Fruit fly (Drosophila melanogaster) whole organism, embryonic: Measurements from ENCODE around the gene Klp67A.
A peak's percentile ranks its signal among the peaks of the same experiment; 100 is the strongest.

Source experiments
- Atf-2 ChIP-seq: fragments of 200-800 bp; sonication (Bioruptor generic); optimal IDR thresholded peaks from 2 replicates; lab custom pipeline; 2016; ENCODE audit warnings: missing biosample characterization, missing genetic modification characterization
- BtbVII ChIP-seq: fragments of 200-800 bp; sonication (Bioruptor generic); optimal IDR thresholded peaks from 3 replicates; lab custom pipeline; 2017; ENCODE audit warnings: missing biosample characterization, mild to moderate bottlenecking, missing genetic modification characterization
- C15 ChIP-seq: fragments of 200-800 bp; sonication (Bioruptor generic); IDR thresholded peaks from 3 replicates; pipeline ENCODE4 v1.3.6; 2022; ENCODE audit warnings: missing biosample characterization, missing genetic modification characterization
- CG10274 ChIP-seq: fragments of 200-800 bp; sonication (Bioruptor generic); optimal IDR thresholded peaks from 3 replicates; lab custom pipeline; 2017; ENCODE audit warnings: missing biosample characterization, mild to moderate bottlenecking, missing genetic modification characterization
- CG10654 ChIP-seq: fragments of 200-800 bp; sonication (Bioruptor generic); optimal IDR thresholded peaks from 2 replicates; lab custom pipeline; 2016; ENCODE audit warnings: missing biosample characterization, missing genetic modification characterization
- CG14050 ChIP-seq: fragments of 200-800 bp; sonication (Bioruptor generic); IDR thresholded peaks from 3 replicates; pipeline ENCODE4 v1.3.6; 2022; ENCODE audit warnings: missing biosample characterization, missing genetic modification characterization
- CG14710 ChIP-seq: fragments of 200-800 bp; sonication (Bioruptor generic); optimal IDR thresholded peaks from 3 replicates; lab custom pipeline; 2019; ENCODE audit warnings: missing biosample characterization, mild to moderate bottlenecking, missing genetic modification characterization, moderate library complexity
- CG15011 ChIP-seq: fragments of 200-800 bp; sonication (Bioruptor generic); optimal IDR thresholded peaks from 3 replicates; lab custom pipeline; 2018; ENCODE audit warnings: missing biosample characterization, mild to moderate bottlenecking, missing genetic modification characterization
- CG18262 ChIP-seq: fragments of 200-800 bp; optimal IDR thresholded peaks from 3 replicates; lab custom pipeline; 2019; ENCODE audit warnings: missing biosample characterization, mild to moderate bottlenecking, missing genetic modification characterization, moderate library complexity
- CG1832 ChIP-seq: fragments of 200-800 bp; sonication (Bioruptor generic); optimal IDR thresholded peaks from 2 replicates; lab custom pipeline; 2017; ENCODE audit warnings: missing biosample characterization, mild to moderate bottlenecking, missing genetic modification characterization, inconsistent platforms
- CG2202 ChIP-seq: fragments of 200-800 bp; sonication (Bioruptor generic); optimal IDR thresholded peaks from 2 replicates; lab custom pipeline; 2018; ENCODE audit warnings: missing biosample characterization, mild to moderate bottlenecking, missing genetic modification characterization
- CG2712 ChIP-seq: fragments of 200-800 bp; optimal IDR thresholded peaks from 3 replicates; lab custom pipeline; 2019; ENCODE audit warnings: missing biosample characterization, mild to moderate bottlenecking, missing genetic modification characterization, moderate library complexity
- CG30020 ChIP-seq: fragments of 200-800 bp; optimal IDR thresholded peaks from 2 replicates; lab custom pipeline; 2019; ENCODE audit warnings: missing biosample characterization, mild to moderate bottlenecking, missing genetic modification characterization, moderate library complexity
- CG31441 ChIP-seq: fragments of 200-800 bp; sonication (Bioruptor generic); IDR thresholded peaks from 2 replicates; pipeline ENCODE4 v1.3.6; 2022; ENCODE audit warnings: missing biosample characterization, missing genetic modification characterization
- CG32772 ChIP-seq: fragments of 200-800 bp; sonication (Bioruptor generic); IDR thresholded peaks from 2 replicates; pipeline ENCODE4 v1.3.6; 2022; ENCODE audit warnings: missing biosample characterization, missing genetic modification characterization
- CG4328 ChIP-seq: fragments of 200-800 bp; sonication (Bioruptor generic); optimal IDR thresholded peaks from 3 replicates; lab custom pipeline; 2017; ENCODE audit warnings: missing biosample characterization, missing genetic modification reagents, missing genetic modification characterization
- CG43689 ChIP-seq: fragments of 200-800 bp; sonication (Bioruptor generic); IDR thresholded peaks from 2 replicates; pipeline ENCODE4 v1.3.6; 2022; ENCODE audit warnings: missing biosample characterization, missing genetic modification characterization
- CG4617 ChIP-seq: fragments of 200-800 bp; sonication (Bioruptor generic); optimal IDR thresholded peaks from 3 replicates; lab custom pipeline; 2016; ENCODE audit warnings: missing biosample characterization, missing genetic modification characterization, borderline replicate concordance
- CG4820 ChIP-seq: fragments of 200-800 bp; sonication (Bioruptor generic); optimal IDR thresholded peaks from 3 replicates; lab custom pipeline; 2016; ENCODE audit warnings: missing biosample characterization, missing genetic modification characterization
- CG6254 ChIP-seq: fragments of 200-800 bp; sonication (Bioruptor generic); optimal IDR thresholded peaks from 3 replicates; lab custom pipeline; 2017; ENCODE audit warnings: mild to moderate bottlenecking, missing biosample characterization, missing genetic modification reagents, missing genetic modification characterization
- CG6765 ChIP-seq: fragments of 200-800 bp; sonication (Bioruptor generic); optimal IDR thresholded peaks from 3 replicates; lab custom pipeline; 2017; ENCODE audit warnings: missing biosample characterization, mild to moderate bottlenecking, missing genetic modification characterization
- CG7928 ChIP-seq: fragments of 200-800 bp; sonication (Bioruptor generic); optimal IDR thresholded peaks from 2 replicates; lab custom pipeline; 2017; ENCODE audit warnings: missing biosample characterization, mild to moderate bottlenecking, missing genetic modification characterization
- CG7963 ChIP-seq: fragments of 200-800 bp; sonication (Bioruptor generic); IDR thresholded peaks from 3 replicates; pipeline ENCODE4 v1.3.6; 2022; ENCODE audit warnings: missing biosample characterization, missing genetic modification characterization; ENCODE audit not compliant: partially characterized antibody
- CG9727 ChIP-seq: fragments of 200-800 bp; sonication (Bioruptor generic); optimal IDR thresholded peaks from 3 replicates; lab custom pipeline; 2017; ENCODE audit warnings: missing biosample characterization, mild to moderate bottlenecking, missing genetic modification characterization
- D ChIP-seq, 2 experiments: fragments of 200-800 bp in 1 of 2; fragments of >200 bp in 1 of 2; sonication (Bioruptor generic) in 1 of 2; optimal IDR thresholded peaks; 2 replicates in 1 of 2; 3 replicates in 1 of 2; lab custom pipeline; 2017; ENCODE audit warnings: mild to moderate bottlenecking in 1 of 2, missing biosample characterization in 1 of 2, missing genetic modification characterization in 1 of 2, missing genetic modification reagents in 1 of 2
- D19B ChIP-seq: fragments of 200-800 bp; sonication (Bioruptor generic); optimal IDR thresholded peaks from 2 replicates; lab custom pipeline; 2017; ENCODE audit warnings: missing biosample characterization, mild to moderate bottlenecking, missing genetic modification characterization
- Dfd ChIP-seq, 2 experiments: fragments of >200 bp; optimal IDR thresholded peaks; 2 replicates each; lab custom pipeline; 2017; ENCODE audit warnings: missing biosample characterization in 2 of 2, missing genetic modification characterization in 2 of 2
- Dip2 ChIP-seq: fragments of 200-800 bp; sonication (Bioruptor generic); IDR thresholded peaks from 2 replicates; pipeline ENCODE4 v1.3.6; 2022; ENCODE audit warnings: missing biosample characterization, missing genetic modification characterization
- Fer2 ChIP-seq: fragments of 200-800 bp; sonication (Bioruptor generic); optimal IDR thresholded peaks from 2 replicates; lab custom pipeline; 2018; ENCODE audit warnings: missing biosample characterization, mild to moderate bottlenecking, missing genetic modification characterization, moderate library complexity
- Hr39 ChIP-seq: fragments of >200 bp; optimal IDR thresholded peaks from 2 replicates; lab custom pipeline; 2017
- Hr51 ChIP-seq, 2 experiments: fragments of 200-800 bp; sonication (Bioruptor generic); optimal IDR thresholded peaks; 2 replicates in 1 of 2; 3 replicates in 1 of 2; lab custom pipeline; 2016 to 2018; ENCODE audit warnings: missing biosample characterization in 2 of 2, missing genetic modification characterization in 2 of 2, mild to moderate bottlenecking in 1 of 2, moderate library complexity in 1 of 2
- Lpt ChIP-seq: fragments of >200 bp; optimal IDR thresholded peaks from 2 replicates; lab custom pipeline; 2018; ENCODE audit warnings: missing biosample characterization, missing genetic modification characterization
- Mes4 ChIP-seq: fragments of 200-800 bp; sonication (Bioruptor generic); optimal IDR thresholded peaks from 2 replicates; lab custom pipeline; 2016; ENCODE audit warnings: missing biosample characterization, missing genetic modification characterization
- Mrtf ChIP-seq: fragments of 200-800 bp; sonication (Bioruptor generic); IDR thresholded peaks from 3 replicates; pipeline ENCODE4 v1.3.6; 2022; ENCODE audit warnings: missing biosample characterization, missing genetic modification characterization
- PHDP ChIP-seq: fragments of 200-800 bp; sonication (Bioruptor generic); optimal IDR thresholded peaks from 3 replicates; lab custom pipeline; 2018; ENCODE audit warnings: missing biosample characterization, mild to moderate bottlenecking, missing genetic modification characterization, moderate library complexity
- ac ChIP-seq: fragments of 200-800 bp; sonication (Bioruptor generic); optimal IDR thresholded peaks from 3 replicates; lab custom pipeline; 2017; ENCODE audit warnings: missing biosample characterization, mild to moderate bottlenecking, missing genetic modification characterization
- amos ChIP-seq: fragments of 200-800 bp; sonication (Bioruptor generic); IDR thresholded peaks from 2 replicates; pipeline ENCODE4 v1.3.6; 2022; ENCODE audit warnings: missing biosample characterization, missing genetic modification characterization; ENCODE audit not compliant: partially characterized antibody
- chn ChIP-seq: fragments of 200-800 bp; sonication (Bioruptor generic); optimal IDR thresholded peaks from 2 replicates; lab custom pipeline; 2016; ENCODE audit warnings: missing biosample characterization, missing genetic modification characterization
- ci ChIP-seq: fragments of 200-800 bp; sonication (Bioruptor generic); IDR thresholded peaks from 3 replicates; pipeline ENCODE4 v1.3.6; 2022; ENCODE audit warnings: missing biosample characterization, missing genetic modification characterization
- da ChIP-seq: fragments of 200-800 bp; sonication (Bioruptor generic); optimal IDR thresholded peaks from 2 replicates; lab custom pipeline; 2016; ENCODE audit warnings: missing biosample characterization, missing genetic modification characterization
- dan ChIP-seq: fragments of 200-800 bp; sonication (Bioruptor generic); IDR thresholded peaks from 2 replicates; pipeline ENCODE4 v1.3.6; 2022; ENCODE audit warnings: missing biosample characterization, missing genetic modification characterization
- danr ChIP-seq: fragments of 200-800 bp; sonication (Bioruptor generic); IDR thresholded peaks from 2 replicates; pipeline ENCODE4 v1.3.6; 2022; ENCODE audit warnings: missing biosample characterization, missing genetic modification characterization
- exex ChIP-seq: fragments of 200-800 bp; sonication (Bioruptor generic); optimal IDR thresholded peaks from 4 replicates; lab custom pipeline; 2018; ENCODE audit warnings: missing biosample characterization, mild to moderate bottlenecking, missing genetic modification characterization, moderate library complexity
- fd3F ChIP-seq: fragments of 200-800 bp; sonication (Bioruptor generic); optimal IDR thresholded peaks from 2 replicates; lab custom pipeline; 2018; ENCODE audit warnings: missing biosample characterization, mild to moderate bottlenecking, missing genetic modification characterization, moderate library complexity
- gcm ChIP-seq: fragments of 200-800 bp; sonication (Bioruptor generic); optimal IDR thresholded peaks from 2 replicates; lab custom pipeline; 2019; ENCODE audit warnings: missing biosample characterization, mild to moderate bottlenecking, missing genetic modification characterization, moderate library complexity
- grau ChIP-seq: fragments of 200-800 bp; optimal IDR thresholded peaks from 3 replicates; lab custom pipeline; 2019; ENCODE audit warnings: missing biosample characterization, mild to moderate bottlenecking, missing genetic modification characterization, moderate library complexity
- maf-S ChIP-seq: fragments of 200-800 bp; sonication (Bioruptor generic); optimal IDR thresholded peaks from 2 replicates; lab custom pipeline; 2016; ENCODE audit warnings: missing biosample characterization, missing genetic modification characterization
- pfk ChIP-seq: fragments of 200-800 bp; sonication (Bioruptor generic); optimal IDR thresholded peaks from 2 replicates; lab custom pipeline; 2018; ENCODE audit warnings: missing biosample characterization, mild to moderate bottlenecking, missing genetic modification characterization, moderate library complexity
- stwl ChIP-seq: fragments of 200-800 bp; sonication (Bioruptor generic); optimal IDR thresholded peaks from 3 replicates; lab custom pipeline; 2018; ENCODE audit warnings: missing biosample characterization, mild to moderate bottlenecking, missing genetic modification characterization, moderate library complexity
- tap ChIP-seq: fragments of 200-800 bp; optimal IDR thresholded peaks from 3 replicates; lab custom pipeline; 2019; ENCODE audit warnings: missing biosample characterization, mild to moderate bottlenecking, missing genetic modification characterization, moderate library complexity
- trh ChIP-seq: fragments of 200-800 bp; sonication (Bioruptor generic); optimal IDR thresholded peaks from 2 replicates; lab custom pipeline; 2016; ENCODE audit warnings: missing biosample characterization, missing genetic modification characterization

Klp67A gene

dm6 chr3L:9397156-9397555 is 30.3 kb upstream of the Klp67A start (continued):
- TF ChIP-seq trh (no peak), PHDP (tag; lab: Kevin White, UChicago) (peak; percentile 51), CG6765 (peak; percentile 89), tap (peak; percentile 55), exex (tag; lab: Kevin White, UChicago) (peak; percentile 79), grau (tag; lab: Kevin White, UChicago) (peak; percentile 21), CG2712 (tag; lab: Kevin White, UChicago) (peak; percentile 47), Hr39 (lab: Kevin White, UChicago) (no peak), CG4328 (peak; percentile 70), danr (GFP tag; lab: Robert Waterston, UW) (no peak), BtbVII (GFP tag; lab: Kevin White, UChicago) (peak; percentile 91), da (no peak), fd3F (GFP tag; lab: Kevin White, UChicago) (peak; percentile 50), stwl (tag; lab: Kevin White, UChicago) (no peak), CG6254 (GFP tag; lab: Kevin White, UChicago) (peak; percentile 34), CG7963 (GFP tag; lab: Robert Waterston, UW) (no peak), maf-S (GFP tag; lab: Kevin White, UChicago) (peak; percentile 24), CG14050 (GFP tag; lab: Robert Waterston, UW) (no peak), pfk (GFP tag; lab: Kevin White, UChicago) (peak; percentile 69), CG18262 (tag; lab: Kevin White, UChicago) (peak; percentile 46), CG4820 (peak; percentile 12), CG31441 (GFP tag; lab: Robert Waterston, UW) (peak; percentile 35; the same call in 1 of the 2 replicates), CG14710 (tag; lab: Kevin White, UChicago) (peak; percentile 51), CG4617 (GFP tag; lab: Kevin White, UChicago) (no peak), amos (GFP tag; lab: Robert Waterston, UW) (no peak), CG10274 (GFP tag; lab: Kevin White, UChicago) (peak; percentile 68), CG32772 (GFP tag; lab: Robert Waterston, UW) (no peak), C15 (GFP tag; lab: Robert Waterston, UW) (no peak; the same call in 2 of the 3 replicates), CG2202 (peak; percentile 48), CG1832 (GFP tag; lab: Kevin White, UChicago) (no peak), CG30020 (tag; lab: Kevin White, UChicago) (no peak), gcm (GFP tag; lab: Kevin White, UChicago) (peak; percentile 18), chn (GFP tag; lab: Kevin White, UChicago) (no peak), CG43689 (GFP tag; lab: Robert Waterston, UW) (no peak), Fer2 (tag; lab: Kevin White, UChicago) (peak; percentile 59), Hr51 (GFP tag; optimal IDR thresholded peaks at IDR 0.05; lab: Kevin White, UChicago) (peak in 1 of 2 experiments; percentile 30), CG9727 (GFP tag; lab: Kevin White, UChicago) (peak; percentile 69), ac (GFP tag; lab: Kevin White, UChicago) (peak; percentile 62), CG15011 (GFP tag; lab: Kevin White, UChicago) (peak; percentile 87), CG10654 (GFP tag; lab: Kevin White, UChicago) (peak; percentile 71), Lpt (GFP tag; lab: Kevin White, UChicago) (no peak), Mes4 (GFP tag; lab: Kevin White, UChicago) (no peak), Atf-2 (GFP tag; lab: Kevin White, UChicago) (no peak), dan (GFP tag; lab: Robert Waterston, UW) (no peak), Dfd (GFP tag; optimal IDR thresholded peaks at IDR 0.05; lab: Kevin White, UChicago) (no peak), Dip2 (GFP tag; lab: Robert Waterston, UW) (no peak), ci (GFP tag; lab: Robert Waterston, UW) (peak; percentile 50; the same call in 2 of the 3 replicates), D (optimal IDR thresholded peaks at IDR 0.05; lab: Kevin White, UChicago) (no peak), D (GFP tag; optimal IDR thresholded peaks at IDR 0.05; lab: Kevin White, UChicago) (peak; percentile 48), D19B (GFP tag; lab: Kevin White, UChicago) (peak; percentile 59), Mrtf (GFP tag; lab: Robert Waterston, UW) (no peak), CG7928 (GFP tag; lab: Kevin White, UChicago) (peak; percentile 43)
